Fruit fly (Drosophila melanogaster) Kc167 (cell line): ENCODE results near the gene CG14810.

Experiments used
- Myc ChIP-seq: fragments of >200 bp; optimal IDR thresholded peaks from 2 replicates; lab custom pipeline; 2017; ENCODE audit warnings: missing external identifiers
- Sin3A ChIP-seq: fragments of >200 bp; optimal IDR thresholded peaks from 2 replicates; lab custom pipeline; 2018; ENCODE audit warnings: missing external identifiers
- h ChIP-seq: fragments of >200 bp; optimal IDR thresholded peaks from 3 replicates; lab custom pipeline; 2018; ENCODE audit warnings: missing external identifiers

DNA sequence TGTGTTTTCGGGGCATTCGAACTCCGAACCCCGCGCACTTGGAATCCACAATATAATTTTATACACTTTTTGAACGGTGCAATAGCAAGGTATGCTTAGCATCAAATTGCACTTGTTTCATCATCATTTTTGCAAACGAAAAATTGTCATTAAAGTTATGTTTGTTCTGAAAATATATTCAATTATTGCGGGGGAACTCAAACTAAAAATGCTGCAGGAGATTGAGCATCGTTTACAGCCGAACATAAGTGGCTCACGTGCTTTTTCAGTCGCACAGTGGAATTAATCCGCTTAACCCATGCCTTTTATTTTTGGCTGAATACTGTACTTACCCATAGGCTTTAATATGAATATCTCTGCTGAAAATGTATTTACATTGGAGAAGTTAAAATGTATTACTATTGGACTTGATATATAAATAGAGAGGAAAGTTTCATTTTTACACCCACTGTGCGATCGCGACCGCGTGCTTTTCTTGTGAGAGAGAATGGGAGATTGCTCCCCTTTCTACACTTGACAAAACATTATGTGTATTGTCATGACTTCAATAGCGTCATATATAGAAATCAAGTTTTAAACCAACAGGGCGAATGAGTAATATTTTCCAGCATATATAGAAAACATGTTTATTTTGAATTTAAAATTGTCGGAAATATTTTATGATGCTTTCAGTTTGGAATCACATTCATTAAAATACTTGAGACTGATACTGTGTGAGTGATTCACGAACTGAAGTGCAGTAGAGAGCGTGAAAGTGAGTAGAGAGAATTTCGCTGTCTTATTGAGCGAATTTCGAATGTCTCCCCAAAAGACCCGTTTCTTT lies 10.5 kb upstream of the CG14810 start:
- TF ChIP-seq Sin3A, result no peak
- TF ChIP-seq Myc (lab: Kevin White, UChicago), result no peak
- no peak for TF ChIP-seq h
